Worm (Caenorhabditis elegans) whole organism, L3 larva: ENCODE results near the gene K03B4.1.

Source experiments
- R02D3.7 ChIP-seq: fragments of 150-350 bp; optimal IDR thresholded peaks from 2 replicates; lab custom pipeline; 2014; ENCODE audit warnings: missing biosample characterization, missing genetic modification characterization
- ZK546.5 ChIP-seq: sonication (generic microtip); optimal IDR thresholded peaks from 2 replicates; lab custom pipeline; 2017; ENCODE audit warnings: missing biosample characterization, missing genetic modification characterization
- aly-2 ChIP-seq: fragments of 150-350 bp; optimal IDR thresholded peaks from 2 replicates; lab custom pipeline; 2014; ENCODE audit warnings: missing biosample characterization, missing genetic modification characterization
- ama-1 ChIP-seq: fragments of 150-350 bp; optimal IDR thresholded peaks from 2 replicates; lab custom pipeline; 2018
- ceh-16 ChIP-seq: sonication (generic microtip); optimal IDR thresholded peaks from 2 replicates; lab custom pipeline; 2017; ENCODE audit warnings: missing biosample characterization, missing genetic modification characterization
- ceh-28 ChIP-seq: fragments of 150-350 bp; optimal IDR thresholded peaks from 2 replicates; lab custom pipeline; 2014; ENCODE audit warnings: missing biosample characterization, missing genetic modification reagents, missing genetic modification characterization
- ceh-82 ChIP-seq: fragments of 150-350 bp; optimal IDR thresholded peaks from 2 replicates; lab custom pipeline; 2014; ENCODE audit warnings: missing biosample characterization, missing genetic modification characterization
- ceh-9 ChIP-seq: sonication (generic microtip); optimal IDR thresholded peaks from 2 replicates; lab custom pipeline; 2018; ENCODE audit warnings: missing biosample characterization, missing genetic modification characterization
- daf-12 ChIP-seq: fragments of 150-350 bp; optimal IDR thresholded peaks from 2 replicates; lab custom pipeline; 2014; ENCODE audit warnings: missing biosample characterization, missing genetic modification reagents, missing genetic modification characterization
- egl-27 ChIP-seq: sonication (generic microtip); optimal IDR thresholded peaks from 4 replicates; lab custom pipeline; 2017; ENCODE audit warnings: missing biosample characterization, missing genetic modification reagents, missing genetic modification characterization
- egl-5 ChIP-seq: fragments of 150-350 bp; optimal IDR thresholded peaks from 2 replicates; lab custom pipeline; 2017; ENCODE audit warnings: missing biosample characterization, missing genetic modification reagents, missing genetic modification characterization, inconsistent platforms
- elt-1 ChIP-seq: fragments of 150-350 bp; optimal IDR thresholded peaks from 2 replicates; lab custom pipeline; 2014; ENCODE audit warnings: missing biosample characterization, missing genetic modification characterization
- elt-2 ChIP-seq: sonication (generic microtip); optimal IDR thresholded peaks from 2 replicates; lab custom pipeline; 2016; ENCODE audit warnings: missing genetic modification reagents, mild to moderate bottlenecking, missing genetic modification characterization, missing compliant biosample characterization
- elt-3 ChIP-seq, 3 experiments: fragments of 150-350 bp in 1 of 3; sonication (generic microtip) in 2 of 3; optimal IDR thresholded peaks; 2 replicates in 2 of 3; 4 replicates in 1 of 3; lab custom pipeline; 2014 to 2017; ENCODE audit warnings: missing biosample characterization in 3 of 3, missing genetic modification characterization in 3 of 3
- eor-1 ChIP-seq, 2 experiments: fragments of 150-350 bp; optimal IDR thresholded peaks; 2 replicates each; lab custom pipeline; 2014 to 2018; ENCODE audit warnings: missing biosample characterization in 2 of 2, missing genetic modification characterization in 2 of 2
- fkh-10 ChIP-seq: sonication (generic microtip); optimal IDR thresholded peaks from 2 replicates; lab custom pipeline; 2017; ENCODE audit warnings: missing biosample characterization, missing genetic modification reagents, missing genetic modification characterization
- fkh-2 ChIP-seq: fragments of 150-350 bp; optimal IDR thresholded peaks from 2 replicates; lab custom pipeline; 2014; ENCODE audit warnings: missing biosample characterization, missing genetic modification reagents, missing genetic modification characterization
- fos-1 ChIP-seq: fragments of 150-350 bp; optimal IDR thresholded peaks from 2 replicates; lab custom pipeline; 2014; ENCODE audit warnings: missing biosample characterization, missing genetic modification characterization
- hmg-11 ChIP-seq: sonication (generic microtip); optimal IDR thresholded peaks from 2 replicates; lab custom pipeline; 2016; ENCODE audit warnings: missing genetic modification characterization, missing compliant biosample characterization
- jun-1 ChIP-seq: fragments of 150-350 bp; optimal IDR thresholded peaks from 2 replicates; lab custom pipeline; 2014; ENCODE audit warnings: missing biosample characterization, missing genetic modification reagents, missing genetic modification characterization
- lin-15B ChIP-seq: fragments of 150-350 bp; optimal IDR thresholded peaks from 2 replicates; lab custom pipeline; 2014; ENCODE audit warnings: missing biosample characterization, missing genetic modification characterization
- lin-39 ChIP-seq: fragments of 150-350 bp; optimal IDR thresholded peaks from 2 replicates; lab custom pipeline; 2018; ENCODE audit warnings: missing biosample characterization, missing genetic modification reagents, missing genetic modification characterization
- lsy-12 ChIP-seq: sonication (generic microtip); optimal IDR thresholded peaks from 2 replicates; lab custom pipeline; 2016; ENCODE audit warnings: mild to moderate bottlenecking, missing genetic modification characterization, missing compliant biosample characterization
- mdl-1 ChIP-seq: fragments of 150-350 bp; optimal IDR thresholded peaks from 2 replicates; lab custom pipeline; 2014; ENCODE audit warnings: missing biosample characterization, missing genetic modification characterization
- mml-1 ChIP-seq: fragments of 150-350 bp; sonication (generic microtip); optimal IDR thresholded peaks from 3 replicates; lab custom pipeline; 2014; ENCODE audit warnings: missing biosample characterization, missing genetic modification characterization
- nfya-1 ChIP-seq: sonication (generic microtip); optimal IDR thresholded peaks from 2 replicates; lab custom pipeline; 2017; ENCODE audit warnings: missing genetic modification characterization, mild to moderate bottlenecking, missing compliant biosample characterization, antibody characterized with exemption, moderate library complexity; ENCODE audit not compliant: insufficient read depth
- nhr-11 ChIP-seq: fragments of 150-350 bp; optimal IDR thresholded peaks from 2 replicates; lab custom pipeline; 2014; ENCODE audit warnings: missing biosample characterization, missing genetic modification characterization
- nhr-12 ChIP-seq: fragments of 150-350 bp; optimal IDR thresholded peaks from 2 replicates; lab custom pipeline; 2014; ENCODE audit warnings: missing biosample characterization, missing genetic modification characterization
- nhr-23 ChIP-seq: fragments of 150-350 bp; optimal IDR thresholded peaks from 2 replicates; lab custom pipeline; 2014; ENCODE audit warnings: missing biosample characterization, missing genetic modification reagents, missing genetic modification characterization
- nhr-237 ChIP-seq: fragments of 150-350 bp; optimal IDR thresholded peaks from 2 replicates; lab custom pipeline; 2014; ENCODE audit warnings: missing biosample characterization, missing genetic modification characterization
- nhr-25 ChIP-seq: sonication (generic microtip); optimal IDR thresholded peaks from 2 replicates; lab custom pipeline; 2017; ENCODE audit warnings: missing biosample characterization, missing genetic modification characterization
- nhr-28 ChIP-seq: fragments of 150-350 bp; optimal IDR thresholded peaks from 2 replicates; lab custom pipeline; 2014; ENCODE audit warnings: missing biosample characterization, missing genetic modification characterization
- nhr-43 ChIP-seq: sonication (generic microtip); optimal IDR thresholded peaks from 2 replicates; lab custom pipeline; 2016; ENCODE audit warnings: mild to moderate bottlenecking, missing genetic modification characterization, missing compliant biosample characterization; ENCODE audit not compliant: poor library complexity, severe bottlenecking
- nhr-67 ChIP-seq: fragments of 150-350 bp; optimal IDR thresholded peaks from 2 replicates; lab custom pipeline; 2014; ENCODE audit warnings: missing biosample characterization, missing genetic modification characterization
- nhr-76 ChIP-seq: fragments of 150-350 bp; sonication (generic microtip); optimal IDR thresholded peaks from 5 replicates; lab custom pipeline; 2014; ENCODE audit warnings: missing biosample characterization, missing genetic modification characterization
- nhr-77 ChIP-seq: fragments of 150-350 bp; optimal IDR thresholded peaks from 2 replicates; lab custom pipeline; 2014; ENCODE audit warnings: missing biosample characterization, missing genetic modification characterization
- pha-4 ChIP-seq: fragments of 150-350 bp; optimal IDR thresholded peaks from 2 replicates; lab custom pipeline; 2014; ENCODE audit warnings: missing biosample characterization, missing genetic modification reagents, missing genetic modification characterization
- pqm-1 ChIP-seq: fragments of 150-350 bp; optimal IDR thresholded peaks from 2 replicates; lab custom pipeline; 2017; ENCODE audit warnings: missing biosample characterization, missing genetic modification characterization, inconsistent platforms
- sea-2 ChIP-seq: fragments of 150-350 bp; sonication (generic microtip); optimal IDR thresholded peaks from 4 replicates; lab custom pipeline; 2014; ENCODE audit warnings: missing biosample characterization, missing genetic modification reagents, missing genetic modification characterization
- skn-1 ChIP-seq: fragments of 150-350 bp; optimal IDR thresholded peaks from 2 replicates; lab custom pipeline; 2014; ENCODE audit warnings: missing biosample characterization, missing genetic modification characterization
- snpc-4 ChIP-seq: fragments of 150-350 bp; optimal IDR thresholded peaks from 2 replicates; lab custom pipeline; 2014; ENCODE audit warnings: missing biosample characterization, missing genetic modification characterization
- tbx-2 ChIP-seq: sonication (generic microtip); optimal IDR thresholded peaks from 2 replicates; lab custom pipeline; 2016; ENCODE audit warnings: mild to moderate bottlenecking, missing genetic modification characterization, missing compliant biosample characterization
- unc-39 ChIP-seq: sonication (generic microtip); optimal IDR thresholded peaks from 4 replicates; lab custom pipeline; 2017; ENCODE audit warnings: missing biosample characterization, missing genetic modification characterization
- unc-62 ChIP-seq: fragments of 150-350 bp; sonication (generic microtip); optimal IDR thresholded peaks from 4 replicates; lab custom pipeline; 2014; ENCODE audit warnings: missing biosample characterization, missing genetic modification reagents, missing genetic modification characterization
- zag-1 ChIP-seq: fragments of 150-350 bp; optimal IDR thresholded peaks from 2 replicates; lab custom pipeline; 2014; ENCODE audit warnings: missing biosample characterization, missing genetic modification characterization
- ztf-11 ChIP-seq: fragments of 150-350 bp; optimal IDR thresholded peaks from 2 replicates; lab custom pipeline; 2014; ENCODE audit warnings: missing biosample characterization, missing genetic modification characterization
- ztf-4 ChIP-seq: fragments of 150-350 bp; optimal IDR thresholded peaks from 2 replicates; lab custom pipeline; 2014; ENCODE audit warnings: missing biosample characterization, missing genetic modification characterization

Gene K03B4.1

DNA sequence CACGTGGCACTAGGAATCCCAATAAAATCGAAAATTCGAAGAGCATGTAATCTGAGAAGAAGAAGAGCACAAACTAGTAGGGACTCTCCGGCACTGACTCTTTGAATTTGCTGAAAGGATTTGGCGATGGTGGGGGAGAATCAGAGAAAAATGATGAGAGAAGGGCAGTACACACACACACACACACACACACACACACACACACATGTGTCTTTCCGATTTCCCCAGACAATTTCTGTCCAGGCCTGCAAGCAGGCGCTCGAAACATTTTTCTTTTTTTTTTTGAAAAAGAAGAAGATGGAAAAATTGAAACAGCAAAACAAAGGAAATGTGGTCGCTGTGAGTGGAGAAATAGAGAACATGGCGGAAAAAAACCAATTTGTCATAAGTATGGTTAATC lies 40.9 kb downstream of the K03B4.1 start, which contains the start of gene tig-2:
Gene tig-2 (minus strand): TSS at position 87 of the 400 bp plus-strand sequence.
- TF ChIP-seq elt-2 (no peak), lin-39 (tag; lab: Kevin White, UChicago) (peak; percentile 36), nfya-1 (tag; lab: Kevin White, UChicago) (peak; percentile 27)

DNA sequence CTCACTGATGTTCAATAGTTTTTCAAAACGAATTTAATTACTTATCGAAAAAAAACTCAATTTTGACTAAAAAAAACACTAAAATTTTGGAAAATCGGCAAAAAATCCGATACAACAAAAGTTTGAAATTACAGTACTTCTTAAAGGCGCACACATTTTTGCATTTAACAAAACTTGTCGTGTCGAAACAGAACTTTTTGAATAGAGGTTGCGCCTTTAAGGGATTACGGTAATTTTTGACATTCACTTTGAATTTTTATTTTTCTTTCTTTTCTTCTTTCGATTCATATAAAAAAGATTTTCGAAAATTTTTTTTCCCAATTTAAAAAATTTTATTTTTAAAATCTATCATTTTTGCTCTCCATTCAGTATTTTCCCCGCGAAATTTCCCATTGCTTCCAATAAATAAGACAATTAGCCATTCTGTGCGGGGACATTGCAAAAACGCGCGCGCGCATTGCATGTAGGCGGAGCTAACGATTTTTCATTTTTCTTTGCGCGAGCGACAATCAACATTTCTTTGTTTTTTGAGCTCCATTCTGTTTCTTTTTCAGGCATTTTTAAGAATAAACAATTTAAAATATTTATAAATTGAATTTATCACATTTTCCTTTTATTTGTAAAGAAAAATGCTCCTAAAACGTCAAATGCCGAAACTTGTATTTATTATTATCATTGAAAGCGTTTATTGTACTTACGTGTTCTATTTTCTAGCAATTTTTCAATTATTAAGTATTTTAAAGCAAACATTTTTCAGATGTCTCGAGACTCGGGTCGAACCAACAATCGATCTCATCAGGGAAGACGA lies 42.2 kb downstream of the K03B4.1 start, which contains the start of gene F39G3.3:
Gene F39G3.3 (plus strand): TSS at position 758 of the 808 bp plus-strand sequence.
- TF ChIP-seq nhr-76 (no peak), egl-5 (tag; lab: Kevin White, UChicago) (peak; percentile 80), nhr-11 (no peak), hmg-11 (tag; lab: Kevin White, UChicago) (peak; percentile 81), elt-3 (tag; optimal IDR thresholded peaks at IDR 0.05; lab: Kevin White, UChicago) (no peak), nhr-25 (tag; lab: Kevin White, UChicago) (no peak), egl-27 (no peak), mml-1 (tag; lab: Kevin White, UChicago) (no peak), nhr-28 (tag; lab: Kevin White, UChicago) (no peak), ceh-28 (no peak), nfya-1 (tag; lab: Kevin White, UChicago) (peak; percentile 72), tbx-2 (tag; lab: Kevin White, UChicago) (no peak), nhr-43 (peak; percentile 58), eor-1 (tag; optimal IDR thresholded peaks at IDR 0.05; lab: Kevin White, UChicago) (no peak), lsy-12 (tag; lab: Kevin White, UChicago) (no peak), lin-39 (tag; lab: Kevin White, UChicago) (peak; percentile 94), nhr-12 (tag; lab: Kevin White, UChicago) (no peak), elt-1 (no peak), nhr-237 (no peak), zag-1 (tag; lab: Kevin White, UChicago) (no peak), ztf-11 (tag; lab: Kevin White, UChicago) (no peak), ZK546.5 (tag; lab: Kevin White, UChicago) (no peak), ceh-9 (tag; lab: Kevin White, UChicago) (no peak), daf-12 (tag; lab: Kevin White, UChicago) (no peak), snpc-4 (no peak), jun-1 (tag; lab: Kevin White, UChicago) (no peak), sea-2 (GFP tag; lab: Kevin White, UChicago) (no peak), lin-15B (tag; lab: Kevin White, UChicago) (peak; percentile 11), ceh-16 (tag; lab: Kevin White, UChicago) (no peak), fos-1 (tag; lab: Kevin White, UChicago) (no peak), aly-2 (tag; lab: Kevin White, UChicago) (no peak), nhr-23 (tag; lab: Kevin White, UChicago) (peak; percentile 45), unc-62 (GFP tag; lab: Kevin White, UChicago) (no peak), pqm-1 (tag; lab: Kevin White, UChicago) (peak; percentile 4), nhr-67 (tag; lab: Kevin White, UChicago) (no peak), R02D3.7 (no peak), fkh-2 (tag; lab: Kevin White, UChicago) (no peak), ama-1 (lab: Kevin White, UChicago) (peak; percentile 24), unc-39 (tag; lab: Kevin White, UChicago) (no peak), mdl-1 (tag; lab: Kevin White, UChicago) (no peak), elt-2 (peak; percentile 33), nhr-77 (no peak), fkh-10 (GFP tag; lab: Kevin White, UChicago) (no peak), pha-4 (peak; percentile 77), skn-1 (tag; lab: Kevin White, UChicago) (peak; percentile 52), ztf-4 (tag; lab: Kevin White, UChicago) (no peak), ceh-82 (tag; lab: Kevin White, UChicago) (no peak)
